Fruit fly (Drosophila melanogaster) whole organism, prepupa: ENCODE data around the gene del.
A peak's percentile ranks its signal among the peaks of the same experiment; 100 is the strongest.

Experiments
- CG11762 ChIP-seq: fragments of 200-800 bp; sonication (Bioruptor generic); optimal IDR thresholded peaks from 3 replicates; lab custom pipeline; 2016; ENCODE audit warnings: missing biosample characterization, missing genetic modification characterization; ENCODE audit not compliant: insufficient read depth
- CG11902 ChIP-seq: fragments of 200-800 bp; sonication (Bioruptor generic); optimal IDR thresholded peaks from 3 replicates; lab custom pipeline; 2016; ENCODE audit warnings: missing biosample characterization, missing genetic modification characterization
- CG15336 ChIP-seq: fragments of 200-800 bp; sonication (Bioruptor generic); IDR thresholded peaks from 2 replicates; pipeline ENCODE4 v1.3.6; 2022; ENCODE audit warnings: missing biosample characterization, missing genetic modification characterization
- CG16779 ChIP-seq: fragments of 200-800 bp; sonication (Bioruptor generic); optimal IDR thresholded peaks from 3 replicates; lab custom pipeline; 2017; ENCODE audit warnings: missing biosample characterization, mild to moderate bottlenecking, missing genetic modification characterization
- CG31627 ChIP-seq: fragments of 200-800 bp; sonication (Bioruptor generic); optimal IDR thresholded peaks from 3 replicates; lab custom pipeline; 2016; ENCODE audit warnings: missing biosample characterization, missing genetic modification characterization
- CG32006 ChIP-seq: fragments of 200-800 bp; sonication (Bioruptor generic); optimal IDR thresholded peaks from 3 replicates; lab custom pipeline; 2017; ENCODE audit warnings: missing biosample characterization, mild to moderate bottlenecking, missing genetic modification characterization
- CG4318 ChIP-seq: fragments of 200-800 bp; sonication (Bioruptor generic); optimal IDR thresholded peaks from 3 replicates; lab custom pipeline; 2017; ENCODE audit warnings: missing biosample characterization, mild to moderate bottlenecking, missing genetic modification characterization
- CG6163 ChIP-seq: fragments of 200-800 bp; sonication (Bioruptor generic); IDR thresholded peaks from 3 replicates; pipeline ENCODE4 v1.3.6; 2022; ENCODE audit warnings: missing biosample characterization, missing genetic modification characterization
- CG6792 ChIP-seq: fragments of 200-800 bp; sonication (Bioruptor generic); optimal IDR thresholded peaks from 3 replicates; lab custom pipeline; 2016; ENCODE audit warnings: missing biosample characterization, missing genetic modification characterization
- CG8119 ChIP-seq: fragments of 200-800 bp; sonication (Bioruptor generic); IDR thresholded peaks from 3 replicates; pipeline ENCODE4 v1.3.6; 2022; ENCODE audit warnings: missing biosample characterization, missing genetic modification characterization
- CG9139 ChIP-seq: fragments of 200-800 bp; sonication (Bioruptor generic); optimal IDR thresholded peaks from 3 replicates; lab custom pipeline; 2017; ENCODE audit warnings: missing biosample characterization, mild to moderate bottlenecking, missing genetic modification characterization
- Eip78C ChIP-seq: fragments of 200-800 bp; sonication (Bioruptor generic); peaks from one replicate; lab custom pipeline; 2016; ENCODE audit warnings: missing biosample characterization, missing genetic modification characterization
- Eip93F ChIP-seq: fragments of 200-800 bp; sonication (Bioruptor generic); optimal IDR thresholded peaks from 2 replicates; lab custom pipeline; 2016; ENCODE audit warnings: missing biosample characterization, mild to moderate bottlenecking, missing genetic modification characterization
- Ets21C ChIP-seq: fragments of 200-800 bp; sonication (Bioruptor generic); optimal IDR thresholded peaks from 3 replicates; lab custom pipeline; 2016; ENCODE audit warnings: missing biosample characterization, missing genetic modification characterization
- Ets96B ChIP-seq: fragments of 200-800 bp; optimal IDR thresholded peaks from 2 replicates; lab custom pipeline; 2019; ENCODE audit warnings: missing biosample characterization, mild to moderate bottlenecking, missing genetic modification characterization, moderate library complexity
- Gug ChIP-seq: fragments of 200-800 bp; sonication (Bioruptor generic); IDR thresholded peaks from 2 replicates; pipeline ENCODE4 v1.3.6; 2022; ENCODE audit warnings: missing biosample characterization, missing genetic modification characterization
- Met ChIP-seq: fragments of 200-800 bp; sonication (Bioruptor generic); optimal IDR thresholded peaks from 3 replicates; lab custom pipeline; 2016; ENCODE audit warnings: missing biosample characterization, missing genetic modification characterization
- Sox102F ChIP-seq: fragments of 200-800 bp; sonication (Bioruptor generic); optimal IDR thresholded peaks from 2 replicates; lab custom pipeline; 2016; ENCODE audit warnings: missing biosample characterization, mild to moderate bottlenecking, missing genetic modification characterization
- acj6 ChIP-seq: fragments of 200-800 bp; sonication (Bioruptor generic); optimal IDR thresholded peaks from 3 replicates; lab custom pipeline; 2016; ENCODE audit warnings: missing biosample characterization, missing genetic modification characterization
- dac ChIP-seq: fragments of 200-800 bp; sonication (Bioruptor generic); optimal IDR thresholded peaks from 2 replicates; lab custom pipeline; 2017; ENCODE audit warnings: missing biosample characterization, mild to moderate bottlenecking, missing genetic modification characterization
- dsx ChIP-seq: fragments of 200-800 bp; optimal IDR thresholded peaks from 3 replicates; lab custom pipeline; 2019; ENCODE audit warnings: missing biosample characterization, mild to moderate bottlenecking, missing genetic modification characterization, moderate library complexity; ENCODE audit not compliant: poor library complexity, severe bottlenecking
- esn ChIP-seq: fragments of 200-800 bp; sonication (Bioruptor generic); optimal IDR thresholded peaks from 2 replicates; lab custom pipeline; 2016; ENCODE audit warnings: missing biosample characterization, mild to moderate bottlenecking, missing genetic modification characterization, moderate library complexity
- fd59A ChIP-seq: fragments of 200-800 bp; sonication (Bioruptor generic); optimal IDR thresholded peaks from 2 replicates; lab custom pipeline; 2017; ENCODE audit warnings: missing biosample characterization, mild to moderate bottlenecking, missing genetic modification characterization, missing genetic modification reagents
- fd85E ChIP-seq: fragments of 200-800 bp; sonication (Bioruptor generic); optimal IDR thresholded peaks from 3 replicates; lab custom pipeline; 2016; ENCODE audit warnings: missing biosample characterization, missing genetic modification characterization
- lz ChIP-seq: fragments of 200-800 bp; sonication (Bioruptor generic); optimal IDR thresholded peaks from 3 replicates; lab custom pipeline; 2016; ENCODE audit warnings: missing biosample characterization, missing genetic modification characterization
- net ChIP-seq: fragments of 200-800 bp; sonication (Bioruptor generic); optimal IDR thresholded peaks from 3 replicates; lab custom pipeline; 2016; ENCODE audit warnings: missing biosample characterization, missing genetic modification characterization
- ss ChIP-seq, 2 experiments: fragments of 200-800 bp; sonication (Bioruptor generic); optimal IDR thresholded peaks; 2 replicates in 1 of 2; 3 replicates in 1 of 2; lab custom pipeline; 2017 to 2018; ENCODE audit warnings: mild to moderate bottlenecking in 2 of 2, missing biosample characterization in 2 of 2, missing genetic modification characterization in 2 of 2, moderate library complexity in 1 of 2
- svp ChIP-seq: fragments of 200-800 bp; sonication (Bioruptor generic); peaks from one replicate; lab custom pipeline; 2016; ENCODE audit warnings: missing biosample characterization, missing genetic modification characterization
- vri ChIP-seq: fragments of 200-800 bp; sonication (Bioruptor generic); optimal IDR thresholded peaks from 3 replicates; lab custom pipeline; 2016; ENCODE audit warnings: missing biosample characterization, mild to moderate bottlenecking, missing genetic modification characterization

Gene del

DNA sequence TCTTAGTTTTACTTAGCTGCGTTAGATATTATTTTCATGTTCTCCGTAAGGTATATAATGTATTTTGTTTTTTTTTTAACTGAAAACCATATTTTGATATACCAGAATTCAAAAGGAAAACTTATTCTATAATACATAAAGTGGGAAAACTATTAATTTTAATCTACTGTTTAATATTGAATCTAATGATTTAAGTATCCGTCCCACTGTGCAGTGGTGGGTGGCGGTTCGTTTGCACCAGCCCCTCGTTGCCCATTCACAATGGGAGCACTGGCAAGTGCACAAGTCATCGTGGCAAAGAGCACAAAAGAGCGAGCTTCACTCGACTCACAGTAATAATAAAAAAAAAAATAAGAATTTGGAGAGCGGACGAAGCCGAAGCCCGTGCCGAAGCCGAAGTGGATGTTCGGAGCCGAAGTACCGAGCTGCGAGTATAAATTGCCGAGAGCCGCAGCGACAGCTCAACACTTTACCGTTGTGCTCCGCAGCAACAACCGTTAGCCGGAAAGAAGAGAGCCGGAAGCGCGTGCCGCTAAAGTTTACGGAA lies 51.8 kb downstream of the del start, which contains the start of gene CG34136 (continued):
- TF ChIP-seq fd85E (GFP tag; lab: Kevin White, UChicago) (no peak), CG9139 (GFP tag; lab: Kevin White, UChicago) (peak; percentile 66), ss (GFP tag; optimal IDR thresholded peaks at IDR 0.05; lab: Kevin White, UChicago) (peak; percentile 58 to 80), Eip78C (GFP tag; lab: Kevin White, UChicago) (peak; percentile 86), CG32006 (GFP tag; lab: Kevin White, UChicago) (peak; percentile 77), CG6792 (GFP tag; lab: Kevin White, UChicago) (peak; percentile 23), net (peak; percentile 71), Sox102F (GFP tag; lab: Kevin White, UChicago) (peak; percentile 59), Eip93F (GFP tag; lab: Kevin White, UChicago) (peak; percentile 9), dac (GFP tag; lab: Kevin White, UChicago) (peak; percentile 37), CG11762 (GFP tag; lab: Kevin White, UChicago) (no peak), CG15336 (GFP tag; lab: Robert Waterston, UW) (peak; percentile 72), fd59A (no peak), acj6 (peak; percentile 46), esn (GFP tag; lab: Kevin White, UChicago) (peak; percentile 42), vri (GFP tag; lab: Kevin White, UChicago) (peak; percentile 24), Ets96B (tag; lab: Kevin White, UChicago) (peak; percentile 41), CG4318 (peak; percentile 32), lz (peak; percentile 36), dsx (GFP tag; lab: Kevin White, UChicago) (no peak), CG11902 (GFP tag; lab: Kevin White, UChicago) (no peak), Met (GFP tag; lab: Kevin White, UChicago) (peak; percentile 61), Gug (GFP tag; lab: Robert Waterston, UW) (no peak), Ets21C (GFP tag; lab: Kevin White, UChicago) (no peak), svp (peak; percentile 96), CG31627 (GFP tag; lab: Kevin White, UChicago) (peak; percentile 21), CG6163 (GFP tag; lab: Robert Waterston, UW) (peak; percentile 87), CG16779 (tag; lab: Kevin White, UChicago) (peak; percentile 70), CG8119 (GFP tag; lab: Robert Waterston, UW) (peak; percentile 67; the same call in 1 of the 3 replicates)
